Fruit fly (Drosophila melanogaster): ENCODE measurements around the gene mRpL11.

The mRpL11 gene

dm6 chr3R:14496385-14496784, 15.3 kb upstream of the mRpL11 start (continued):
- TF ChIP-seq CG6808 (GFP tag; optimal IDR thresholded peaks at IDR 0.05): no peak
- TF ChIP-seq salr (GFP tag; optimal IDR thresholded peaks at IDR 0.05): no peak
- TF ChIP-seq CG9139 (GFP tag; optimal IDR thresholded peaks at IDR 0.05): no peak
- TF ChIP-seq Hr38 (GFP tag; optimal IDR thresholded peaks at IDR 0.05): no peak
- no peak for TF ChIP-seq fkh (GFP tag; optimal IDR thresholded peaks at IDR 0.05)
- peak; percentile 40; the same call in 1 of the 2 replicates for TF ChIP-seq CG15336 (GFP tag; IDR thresholded peaks at IDR 0.05)
- no peak for TF ChIP-seq CG6854 (GFP tag; optimal IDR thresholded peaks at IDR 0.05)
- no peak for TF ChIP-seq spab (GFP tag; optimal IDR thresholded peaks at IDR 0.05)
- TF ChIP-seq CG11762 (GFP tag; optimal IDR thresholded peaks at IDR 0.05; ENCODE audit: insufficient read depth): no peak
- TF ChIP-seq Ets21C (GFP tag; optimal IDR thresholded peaks at IDR 0.05): peak; percentile 16
- TF ChIP-seq OdsH (GFP tag; optimal IDR thresholded peaks at IDR 0.05): peak; percentile 17
- TF ChIP-seq Met (GFP tag; optimal IDR thresholded peaks at IDR 0.05): peak; percentile 48
- no peak for TF ChIP-seq CG7368 (GFP tag; optimal IDR thresholded peaks at IDR 0.05)
- TF ChIP-seq Smox (GFP tag; optimal IDR thresholded peaks at IDR 0.05): peak; percentile 27
- no peak for TF ChIP-seq Blimp-1 (GFP tag; optimal IDR thresholded peaks at IDR 0.05)
- peak; percentile 26 for TF ChIP-seq cyc (GFP tag; optimal IDR thresholded peaks at IDR 0.05)
- TF ChIP-seq Eip78C (GFP tag): peak; percentile 86

- TF ChIP-seq eg (GFP tag; IDR thresholded peaks at IDR 0.05) (peak; percentile 78), svp (GFP tag) (peak; percentile 86), CG8632 (GFP tag; optimal IDR thresholded peaks at IDR 0.05) (peak; percentile 78), CG11902 (GFP tag; optimal IDR thresholded peaks at IDR 0.05) (peak; percentile 42), CG15336 (GFP tag; IDR thresholded peaks at IDR 0.05) (peak; percentile 84), Eip75B (GFP tag; optimal IDR thresholded peaks at IDR 0.05) (peak; percentile 71), Blimp-1 (GFP tag; optimal IDR thresholded peaks at IDR 0.05) (no peak), Lpt (GFP tag; optimal IDR thresholded peaks at IDR 0.05) (peak; percentile 11), spab (GFP tag; optimal IDR thresholded peaks at IDR 0.05) (peak; percentile 2), Sox102F (GFP tag; optimal IDR thresholded peaks at IDR 0.05) (peak; percentile 72), CG32006 (GFP tag; optimal IDR thresholded peaks at IDR 0.05) (peak; percentile 82), CG34406 (GFP tag; optimal IDR thresholded peaks at IDR 0.05) (peak; percentile 74), net (GFP tag; optimal IDR thresholded peaks at IDR 0.05) (peak; percentile 75), dac (GFP tag; optimal IDR thresholded peaks at IDR 0.05) (peak; percentile 54), vri (GFP tag; optimal IDR thresholded peaks at IDR 0.05) (no peak), Sox15 (GFP tag; optimal IDR thresholded peaks at IDR 0.05) (peak; percentile 61), CG3919 (GFP tag; optimal IDR thresholded peaks at IDR 0.05) (peak; percentile 59), CG6276 (GFP tag; optimal IDR thresholded peaks at IDR 0.05) (peak; percentile 75), Hr38 (GFP tag; optimal IDR thresholded peaks at IDR 0.05) (no peak), Eip78C (GFP tag) (peak; percentile 97), CG8319 (GFP tag; optimal IDR thresholded peaks at IDR 0.05) (peak; percentile 56), CG8119 (GFP tag; IDR thresholded peaks at IDR 0.05) (peak; percentile 83), esn (GFP tag; optimal IDR thresholded peaks at IDR 0.05) (peak; percentile 72), lz (GFP tag; optimal IDR thresholded peaks at IDR 0.05) (peak; percentile 68), CG6792 (GFP tag; optimal IDR thresholded peaks at IDR 0.05) (peak; percentile 82), CG3032 (tag; optimal IDR thresholded peaks at IDR 0.05) (peak; percentile 59), Eip93F (GFP tag; optimal IDR thresholded peaks at IDR 0.05) (no peak), OdsH (GFP tag; optimal IDR thresholded peaks at IDR 0.05) (peak; percentile 78), acj6 (GFP tag; optimal IDR thresholded peaks at IDR 0.05) (peak; percentile 79), CG7368 (GFP tag; optimal IDR thresholded peaks at IDR 0.05) (peak; percentile 39), Sox14 (GFP tag; optimal IDR thresholded peaks at IDR 0.05) (peak; percentile 59), CG4318 (GFP tag; optimal IDR thresholded peaks at IDR 0.05) (peak; percentile 61), CG10669 (GFP tag; optimal IDR thresholded peaks at IDR 0.05) (peak; percentile 54), Ets96B (tag; optimal IDR thresholded peaks at IDR 0.05) (peak; percentile 58), fd85E (GFP tag; optimal IDR thresholded peaks at IDR 0.05) (no peak), CG9139 (GFP tag; optimal IDR thresholded peaks at IDR 0.05) (no peak), CG6854 (GFP tag; optimal IDR thresholded peaks at IDR 0.05) (no peak), CG16779 (tag; optimal IDR thresholded peaks at IDR 0.05) (peak; percentile 48), CG6808 (GFP tag; optimal IDR thresholded peaks at IDR 0.05) (peak; percentile 33), topi (GFP tag; optimal IDR thresholded peaks at IDR 0.05) (peak; percentile 44), fkh (GFP tag; optimal IDR thresholded peaks at IDR 0.05) (no peak), Gug (GFP tag; IDR thresholded peaks at IDR 0.05) (no peak), CG1621 (tag; optimal IDR thresholded peaks at IDR 0.05) (peak; percentile 56)
Observed at dm6 chr3R:14498072-14498471, 13.6 kb upstream of the mRpL11 start.

Measured in whole organism, prepupa.